Worm (Caenorhabditis elegans) whole organism, L3 larva: ENCODE measurements around the gene his-71.

Source experiments
- R02D3.7 ChIP-seq: fragments of 150-350 bp; optimal IDR thresholded peaks from 2 replicates; lab custom pipeline; 2014; ENCODE audit warnings: missing biosample characterization, missing genetic modification characterization
- ZK546.5 ChIP-seq: sonication (generic microtip); optimal IDR thresholded peaks from 2 replicates; lab custom pipeline; 2017; ENCODE audit warnings: missing biosample characterization, missing genetic modification characterization
- aly-2 ChIP-seq: fragments of 150-350 bp; optimal IDR thresholded peaks from 2 replicates; lab custom pipeline; 2014; ENCODE audit warnings: missing biosample characterization, missing genetic modification characterization
- ama-1 ChIP-seq: fragments of 150-350 bp; optimal IDR thresholded peaks from 2 replicates; lab custom pipeline; 2018
- ceh-16 ChIP-seq: sonication (generic microtip); optimal IDR thresholded peaks from 2 replicates; lab custom pipeline; 2017; ENCODE audit warnings: missing biosample characterization, missing genetic modification characterization
- ceh-28 ChIP-seq: fragments of 150-350 bp; optimal IDR thresholded peaks from 2 replicates; lab custom pipeline; 2014; ENCODE audit warnings: missing biosample characterization, missing genetic modification reagents, missing genetic modification characterization
- ceh-82 ChIP-seq: fragments of 150-350 bp; optimal IDR thresholded peaks from 2 replicates; lab custom pipeline; 2014; ENCODE audit warnings: missing biosample characterization, missing genetic modification characterization
- daf-12 ChIP-seq: fragments of 150-350 bp; optimal IDR thresholded peaks from 2 replicates; lab custom pipeline; 2014; ENCODE audit warnings: missing biosample characterization, missing genetic modification reagents, missing genetic modification characterization
- egl-27 ChIP-seq: sonication (generic microtip); optimal IDR thresholded peaks from 4 replicates; lab custom pipeline; 2017; ENCODE audit warnings: missing biosample characterization, missing genetic modification reagents, missing genetic modification characterization
- elt-1 ChIP-seq: fragments of 150-350 bp; optimal IDR thresholded peaks from 2 replicates; lab custom pipeline; 2014; ENCODE audit warnings: missing biosample characterization, missing genetic modification characterization
- elt-2 ChIP-seq: sonication (generic microtip); optimal IDR thresholded peaks from 2 replicates; lab custom pipeline; 2016; ENCODE audit warnings: missing genetic modification reagents, mild to moderate bottlenecking, missing genetic modification characterization, missing compliant biosample characterization
- elt-3 ChIP-seq, 3 experiments: fragments of 150-350 bp in 1 of 3; sonication (generic microtip) in 2 of 3; optimal IDR thresholded peaks; 2 replicates in 2 of 3; 4 replicates in 1 of 3; lab custom pipeline; 2014 to 2017; ENCODE audit warnings: missing biosample characterization in 3 of 3, missing genetic modification characterization in 3 of 3
- eor-1 ChIP-seq, 2 experiments: fragments of 150-350 bp; optimal IDR thresholded peaks; 2 replicates each; lab custom pipeline; 2014 to 2018; ENCODE audit warnings: missing biosample characterization in 2 of 2, missing genetic modification characterization in 2 of 2
- fkh-10 ChIP-seq: sonication (generic microtip); optimal IDR thresholded peaks from 2 replicates; lab custom pipeline; 2017; ENCODE audit warnings: missing biosample characterization, missing genetic modification reagents, missing genetic modification characterization
- fos-1 ChIP-seq: fragments of 150-350 bp; optimal IDR thresholded peaks from 2 replicates; lab custom pipeline; 2014; ENCODE audit warnings: missing biosample characterization, missing genetic modification characterization
- hmg-11 ChIP-seq: sonication (generic microtip); optimal IDR thresholded peaks from 2 replicates; lab custom pipeline; 2016; ENCODE audit warnings: missing genetic modification characterization, missing compliant biosample characterization
- jun-1 ChIP-seq: fragments of 150-350 bp; optimal IDR thresholded peaks from 2 replicates; lab custom pipeline; 2014; ENCODE audit warnings: missing biosample characterization, missing genetic modification reagents, missing genetic modification characterization
- lin-15B ChIP-seq: fragments of 150-350 bp; optimal IDR thresholded peaks from 2 replicates; lab custom pipeline; 2014; ENCODE audit warnings: missing biosample characterization, missing genetic modification characterization
- lin-39 ChIP-seq: fragments of 150-350 bp; optimal IDR thresholded peaks from 2 replicates; lab custom pipeline; 2018; ENCODE audit warnings: missing biosample characterization, missing genetic modification reagents, missing genetic modification characterization
- lsy-12 ChIP-seq: sonication (generic microtip); optimal IDR thresholded peaks from 2 replicates; lab custom pipeline; 2016; ENCODE audit warnings: mild to moderate bottlenecking, missing genetic modification characterization, missing compliant biosample characterization
- mdl-1 ChIP-seq: fragments of 150-350 bp; optimal IDR thresholded peaks from 2 replicates; lab custom pipeline; 2014; ENCODE audit warnings: missing biosample characterization, missing genetic modification characterization
- mml-1 ChIP-seq: fragments of 150-350 bp; sonication (generic microtip); optimal IDR thresholded peaks from 3 replicates; lab custom pipeline; 2014; ENCODE audit warnings: missing biosample characterization, missing genetic modification characterization
- nfya-1 ChIP-seq: sonication (generic microtip); optimal IDR thresholded peaks from 2 replicates; lab custom pipeline; 2017; ENCODE audit warnings: missing genetic modification characterization, mild to moderate bottlenecking, missing compliant biosample characterization, antibody characterized with exemption, moderate library complexity; ENCODE audit not compliant: insufficient read depth
- nhr-11 ChIP-seq: fragments of 150-350 bp; optimal IDR thresholded peaks from 2 replicates; lab custom pipeline; 2014; ENCODE audit warnings: missing biosample characterization, missing genetic modification characterization
- nhr-23 ChIP-seq: fragments of 150-350 bp; optimal IDR thresholded peaks from 2 replicates; lab custom pipeline; 2014; ENCODE audit warnings: missing biosample characterization, missing genetic modification reagents, missing genetic modification characterization
- nhr-25 ChIP-seq: sonication (generic microtip); optimal IDR thresholded peaks from 2 replicates; lab custom pipeline; 2017; ENCODE audit warnings: missing biosample characterization, missing genetic modification characterization
- nhr-28 ChIP-seq: fragments of 150-350 bp; optimal IDR thresholded peaks from 2 replicates; lab custom pipeline; 2014; ENCODE audit warnings: missing biosample characterization, missing genetic modification characterization
- nhr-43 ChIP-seq: sonication (generic microtip); optimal IDR thresholded peaks from 2 replicates; lab custom pipeline; 2016; ENCODE audit warnings: mild to moderate bottlenecking, missing genetic modification characterization, missing compliant biosample characterization; ENCODE audit not compliant: poor library complexity, severe bottlenecking
- nhr-77 ChIP-seq: fragments of 150-350 bp; optimal IDR thresholded peaks from 2 replicates; lab custom pipeline; 2014; ENCODE audit warnings: missing biosample characterization, missing genetic modification characterization
- pha-4 ChIP-seq: fragments of 150-350 bp; optimal IDR thresholded peaks from 2 replicates; lab custom pipeline; 2014; ENCODE audit warnings: missing biosample characterization, missing genetic modification reagents, missing genetic modification characterization
- pqm-1 ChIP-seq: fragments of 150-350 bp; optimal IDR thresholded peaks from 2 replicates; lab custom pipeline; 2017; ENCODE audit warnings: missing biosample characterization, missing genetic modification characterization, inconsistent platforms
- sea-2 ChIP-seq: fragments of 150-350 bp; sonication (generic microtip); optimal IDR thresholded peaks from 4 replicates; lab custom pipeline; 2014; ENCODE audit warnings: missing biosample characterization, missing genetic modification reagents, missing genetic modification characterization
- skn-1 ChIP-seq: fragments of 150-350 bp; optimal IDR thresholded peaks from 2 replicates; lab custom pipeline; 2014; ENCODE audit warnings: missing biosample characterization, missing genetic modification characterization
- snpc-4 ChIP-seq: fragments of 150-350 bp; optimal IDR thresholded peaks from 2 replicates; lab custom pipeline; 2014; ENCODE audit warnings: missing biosample characterization, missing genetic modification characterization
- tbx-2 ChIP-seq: sonication (generic microtip); optimal IDR thresholded peaks from 2 replicates; lab custom pipeline; 2016; ENCODE audit warnings: mild to moderate bottlenecking, missing genetic modification characterization, missing compliant biosample characterization
- unc-62 ChIP-seq: fragments of 150-350 bp; sonication (generic microtip); optimal IDR thresholded peaks from 4 replicates; lab custom pipeline; 2014; ENCODE audit warnings: missing biosample characterization, missing genetic modification reagents, missing genetic modification characterization
- zag-1 ChIP-seq: fragments of 150-350 bp; optimal IDR thresholded peaks from 2 replicates; lab custom pipeline; 2014; ENCODE audit warnings: missing biosample characterization, missing genetic modification characterization
- ztf-4 ChIP-seq: fragments of 150-350 bp; optimal IDR thresholded peaks from 2 replicates; lab custom pipeline; 2014; ENCODE audit warnings: missing biosample characterization, missing genetic modification characterization

his-71 gene

ce11 chrX:7982047-7982446, at the start of gene his-71:
his-71 (minus strand) TSS chrX:7982070.
- TF ChIP-seq jun-1 (tag; lab: Kevin White, UChicago): no peak
- no peak for TF ChIP-seq elt-2 (tag; lab: Kevin White, UChicago)
- TF ChIP-seq R02D3.7 (tag; lab: Kevin White, UChicago): no peak
- no peak for TF ChIP-seq daf-12 (tag; lab: Kevin White, UChicago)
- no peak for TF ChIP-seq nfya-1 (tag; lab: Kevin White, UChicago)
- TF ChIP-seq lsy-12 (tag; lab: Kevin White, UChicago): no peak
- TF ChIP-seq fkh-10 (GFP tag; lab: Kevin White, UChicago): no peak
- TF ChIP-seq lin-39: no peak
- TF ChIP-seq elt-3 (tag; optimal IDR thresholded peaks at IDR 0.05; lab: Kevin White, UChicago): no peak
- TF ChIP-seq nhr-43 (tag; lab: Kevin White, UChicago): no peak
- no peak for TF ChIP-seq unc-62 (GFP tag; lab: Kevin White, UChicago)
- no peak for TF ChIP-seq fos-1 (tag; lab: Kevin White, UChicago)
- TF ChIP-seq nhr-25 (tag; lab: Kevin White, UChicago): no peak

DNA sequence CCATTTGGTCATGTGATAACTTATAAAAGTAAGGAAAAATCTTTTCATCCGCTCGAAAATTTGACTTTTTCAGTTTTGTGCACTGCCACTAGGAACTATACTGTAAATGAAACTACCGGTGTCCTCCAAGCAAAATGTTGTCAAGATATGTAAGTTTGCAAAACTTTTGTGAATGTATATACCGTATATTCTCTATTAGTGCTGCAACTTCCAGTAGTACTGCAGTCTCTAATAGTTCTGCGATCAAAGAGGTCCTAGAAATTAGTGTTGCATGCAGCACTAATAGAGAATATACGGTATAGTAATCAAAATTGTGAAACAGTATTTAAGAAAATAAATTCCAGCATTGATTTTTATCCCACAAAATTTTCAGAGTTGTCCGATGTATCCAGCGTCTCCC, 48.2 kb upstream of the his-71 start:
- TF ChIP-seq lsy-12 (tag; lab: Kevin White, UChicago) (no peak), nhr-28 (tag; lab: Kevin White, UChicago) (no peak), nfya-1 (tag; lab: Kevin White, UChicago) (no peak)
- TF ChIP-seq, all 47 proteins: peak for 0

DNA sequence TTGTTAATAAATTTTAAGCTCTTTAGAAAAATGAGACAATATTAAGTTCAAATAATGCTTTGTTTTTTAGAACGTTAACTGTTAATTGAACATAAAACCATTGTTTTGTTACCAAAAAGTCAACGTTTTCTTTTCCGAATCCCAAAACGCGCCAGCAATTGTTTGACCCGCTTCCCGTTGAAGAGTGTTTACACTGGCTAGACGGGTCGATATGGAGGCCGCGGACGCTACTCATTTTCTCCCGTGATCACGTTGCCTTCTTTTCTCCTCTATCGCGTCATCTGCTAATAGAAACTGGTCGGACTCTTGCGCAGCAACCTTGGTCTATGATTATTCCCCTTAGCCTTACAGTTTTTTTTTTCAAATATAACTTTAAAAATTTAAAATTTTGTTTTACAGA, 47.2 kb upstream of the his-71 start, which contains the start of gene C34D10.1:
Gene C34D10.1 (plus strand): TSS at position 400 of the 400 bp plus-strand sequence.
- no peak for TF ChIP-seq ZK546.5
- peak; percentile 47 for TF ChIP-seq lin-39
- no peak for TF ChIP-seq ama-1 (lab: Kevin White, UChicago)
- no peak for TF ChIP-seq aly-2
- no peak for TF ChIP-seq mdl-1
- no peak for TF ChIP-seq elt-3 (tag; optimal IDR thresholded peaks at IDR 0.05; lab: Kevin White, UChicago)
- TF ChIP-seq unc-62 (GFP tag; lab: Kevin White, UChicago): no peak
- no peak for TF ChIP-seq nhr-11
- peak; percentile 90 for TF ChIP-seq pha-4 (tag; lab: Kevin White, UChicago)
- no peak for TF ChIP-seq daf-12 (tag; lab: Kevin White, UChicago)
- peak; percentile 61 for TF ChIP-seq nfya-1 (tag; lab: Kevin White, UChicago)
- no peak for TF ChIP-seq fos-1 (tag; lab: Kevin White, UChicago)
- no peak for TF ChIP-seq elt-1 (tag; lab: Kevin White, UChicago)
- peak; percentile 87 for TF ChIP-seq nhr-23
- TF ChIP-seq ceh-16 (tag; lab: Kevin White, UChicago): no peak
- no peak for TF ChIP-seq ceh-82 (tag; lab: Kevin White, UChicago)
- no peak for TF ChIP-seq ztf-4 (tag; lab: Kevin White, UChicago)
- no peak for TF ChIP-seq nhr-77 (tag; lab: Kevin White, UChicago)
- TF ChIP-seq nhr-25 (tag; lab: Kevin White, UChicago): peak; percentile 86
- TF ChIP-seq egl-27: peak; percentile 56
- no peak for TF ChIP-seq zag-1 (tag; lab: Kevin White, UChicago)
- TF ChIP-seq jun-1 (tag; lab: Kevin White, UChicago): peak; percentile 66
- no peak for TF ChIP-seq pqm-1 (tag; lab: Kevin White, UChicago)
- TF ChIP-seq eor-1 (tag; optimal IDR thresholded peaks at IDR 0.05; lab: Kevin White, UChicago): no peak
- TF ChIP-seq sea-2 (GFP tag; lab: Kevin White, UChicago): no peak
- TF ChIP-seq elt-2 (tag; lab: Kevin White, UChicago): peak; percentile 5
- TF ChIP-seq snpc-4 (tag; lab: Kevin White, UChicago): peak; percentile 56
- TF ChIP-seq tbx-2 (tag; lab: Kevin White, UChicago): peak; percentile 50
- TF ChIP-seq lin-15B (tag; lab: Kevin White, UChicago): peak; percentile 50
- no peak for TF ChIP-seq mml-1
- TF ChIP-seq lsy-12 (tag; lab: Kevin White, UChicago): peak; percentile 22
- TF ChIP-seq skn-1: no peak
- TF ChIP-seq fkh-10 (GFP tag; lab: Kevin White, UChicago): no peak
- peak; percentile 81 for TF ChIP-seq ceh-28 (tag; lab: Kevin White, UChicago)
- TF ChIP-seq hmg-11 (tag; lab: Kevin White, UChicago): peak; percentile 51
- no peak for TF ChIP-seq R02D3.7 (tag; lab: Kevin White, UChicago)
